Worm (Caenorhabditis elegans): Measurements from ENCODE around the gene eif-2Bepsilon.

The eif-2Bepsilon gene

DNA sequence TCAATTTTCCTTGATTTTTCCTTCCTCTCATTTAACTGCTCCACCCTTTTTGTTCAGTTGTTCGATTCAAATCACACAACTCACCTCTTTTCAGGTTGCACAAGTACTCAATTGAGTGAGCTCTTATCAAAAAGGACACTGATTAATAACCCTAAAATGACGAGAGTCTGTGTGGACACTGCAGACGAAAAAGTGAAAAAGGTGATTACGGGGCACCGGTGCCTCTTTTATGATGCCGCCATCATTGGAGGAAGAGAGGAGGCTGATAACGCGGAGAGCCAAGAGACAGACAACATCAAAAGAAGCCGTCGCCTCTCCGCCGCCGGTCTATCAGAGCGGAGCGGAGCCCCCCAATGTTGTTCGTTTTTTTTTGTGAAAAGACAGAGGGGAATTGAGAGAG, 36.5 kb upstream of the eif-2Bepsilon start, which contains the start of gene sptf-2 (continued):
- peak; percentile 50 for TF ChIP-seq aha-1 (tag)
- TF ChIP-seq ceh-28 (tag; optimal IDR thresholded peaks at IDR 0.05): no peak
- TF ChIP-seq attf-4 (tag; optimal IDR thresholded peaks at IDR 0.05): no peak
- TF ChIP-seq snpc-4 (tag; optimal IDR thresholded peaks at IDR 0.05): no peak
- TF ChIP-seq T20F7.1 (GFP tag; optimal IDR thresholded peaks at IDR 0.05): no peak
- no peak for TF ChIP-seq zip-11 (GFP tag; IDR thresholded peaks at IDR 0.05)
- no peak for TF ChIP-seq F10B5.3 (tag; optimal IDR thresholded peaks at IDR 0.05)
- TF ChIP-seq ctbp-1 (GFP tag; IDR thresholded peaks at IDR 0.05): no peak
- TF ChIP-seq dmd-6 (GFP tag; IDR thresholded peaks at IDR 0.05): peak; percentile 84
- TF ChIP-seq mdt-29 (GFP tag; IDR thresholded peaks at IDR 0.05): no peak
- no peak for TF ChIP-seq arid-1 (GFP tag; conservative IDR thresholded peaks at IDR 0.05)
- no peak for TF ChIP-seq nhr-10 (tag; optimal IDR thresholded peaks at IDR 0.05)
- TF ChIP-seq Y75B8A.6 (GFP tag; IDR thresholded peaks at IDR 0.05): no peak
- TF ChIP-seq rbr-2 (tag; optimal IDR thresholded peaks at IDR 0.05): no peak
- no peak for TF ChIP-seq daf-19 (GFP tag; conservative IDR thresholded peaks at IDR 0.05)
- TF ChIP-seq ZK546.5 (tag; optimal IDR thresholded peaks at IDR 0.05): no peak
- TF ChIP-seq lin-39 (tag; optimal IDR thresholded peaks at IDR 0.05): no peak
- no peak for TF ChIP-seq R02D3.7 (tag; optimal IDR thresholded peaks at IDR 0.05)
- peak; percentile 21 for TF ChIP-seq nhr-48 (tag; optimal IDR thresholded peaks at IDR 0.05)
- no peak for TF ChIP-seq dmd-8 (GFP tag; IDR thresholded peaks at IDR 0.05)
- no peak for TF ChIP-seq zfp-2 (tag; optimal IDR thresholded peaks at IDR 0.05)
- no peak for TF ChIP-seq ceh-44 (GFP tag; IDR thresholded peaks at IDR 0.05)
- TF ChIP-seq lin-38 (GFP tag; IDR thresholded peaks at IDR 0.05): no peak
- TF ChIP-seq dve-1 (tag; optimal IDR thresholded peaks at IDR 0.05; ENCODE audit: insufficient read depth): peak; percentile 79
- TF ChIP-seq lim-7 (GFP tag; IDR thresholded peaks at IDR 0.05): no peak
- TF ChIP-seq duxl-1 (tag; optimal IDR thresholded peaks at IDR 0.05; ENCODE audit: poor library complexity): no peak
- TF ChIP-seq snpc-1.2 (GFP tag; IDR thresholded peaks at IDR 0.05): no peak
- no peak for TF ChIP-seq zag-1 (tag; optimal IDR thresholded peaks at IDR 0.05)
- no peak for TF ChIP-seq T26A8.4 (GFP tag; IDR thresholded peaks at IDR 0.05)
- TF ChIP-seq mxl-3 (GFP tag; optimal IDR thresholded peaks at IDR 0.05): peak; percentile 52
- TF ChIP-seq set-16 (GFP tag; IDR thresholded peaks at IDR 0.05): no peak; the same call in 1 of the 2 replicates
- no peak for TF ChIP-seq D1046.2 (GFP tag; IDR thresholded peaks at IDR 0.05)
- no peak for TF ChIP-seq nhr-42 (GFP tag; IDR thresholded peaks at IDR 0.05)
- no peak for TF ChIP-seq hlh-30 (tag; optimal IDR thresholded peaks at IDR 0.05; ENCODE audit: insufficient read depth)
- TF ChIP-seq daf-12 (tag; optimal IDR thresholded peaks at IDR 0.05): no peak
- peak; percentile 97 for TF ChIP-seq php-3 (GFP tag; IDR thresholded peaks at IDR 0.05)
- no peak for TF ChIP-seq nhr-25 (tag; optimal IDR thresholded peaks at IDR 0.05; ENCODE audit: borderline replicate concordance, insufficient read depth)
- no peak for TF ChIP-seq ces-1 (GFP tag; optimal IDR thresholded peaks at IDR 0.05)
- TF ChIP-seq egl-43 (GFP tag; IDR thresholded peaks at IDR 0.05): no peak
- no peak for TF ChIP-seq ceh-32 (tag; optimal IDR thresholded peaks at IDR 0.05; ENCODE audit: poor library complexity)
- TF ChIP-seq ZK337.2 (GFP tag; IDR thresholded peaks at IDR 0.05): no peak
- no peak for TF ChIP-seq ceh-20 (GFP tag; IDR thresholded peaks at IDR 0.05)
- no peak for TF ChIP-seq nhr-76 (tag; optimal IDR thresholded peaks at IDR 0.05)
- TF ChIP-seq tra-1 (GFP tag; IDR thresholded peaks at IDR 0.05): peak; percentile 86
- no peak for TF ChIP-seq hmg-1.1 (GFP tag; IDR thresholded peaks at IDR 0.05)
- TF ChIP-seq zip-2 (tag; optimal IDR thresholded peaks at IDR 0.05): no peak
- no peak for TF ChIP-seq mdl-1 (tag; optimal IDR thresholded peaks at IDR 0.05)
- no peak for TF ChIP-seq tag-97 (GFP tag; IDR thresholded peaks at IDR 0.05)
- peak; percentile 64; the same call in 1 of the 2 replicates for TF ChIP-seq nhr-41 (GFP tag; IDR thresholded peaks at IDR 0.05)
- no peak for TF ChIP-seq nhr-111 (GFP tag; optimal IDR thresholded peaks at IDR 0.05)
- TF ChIP-seq daf-8 (GFP tag; IDR thresholded peaks at IDR 0.05): no peak
- TF ChIP-seq lsy-2 (tag; optimal IDR thresholded peaks at IDR 0.05): no peak
